Fruit fly (Drosophila melanogaster) Kc167 (cell line): Measurements from ENCODE around the gene CG3556.

ENCODE experiments used
- Sin3A ChIP-seq: fragments of >200 bp; optimal IDR thresholded peaks from 2 replicates; lab custom pipeline; 2018; ENCODE audit warnings: missing external identifiers
- ttk ChIP-seq: sonication (Bioruptor generic); optimal IDR thresholded peaks from 2 replicates; lab custom pipeline; 2017; ENCODE audit warnings: missing external identifiers

Gene CG3556

DNA sequence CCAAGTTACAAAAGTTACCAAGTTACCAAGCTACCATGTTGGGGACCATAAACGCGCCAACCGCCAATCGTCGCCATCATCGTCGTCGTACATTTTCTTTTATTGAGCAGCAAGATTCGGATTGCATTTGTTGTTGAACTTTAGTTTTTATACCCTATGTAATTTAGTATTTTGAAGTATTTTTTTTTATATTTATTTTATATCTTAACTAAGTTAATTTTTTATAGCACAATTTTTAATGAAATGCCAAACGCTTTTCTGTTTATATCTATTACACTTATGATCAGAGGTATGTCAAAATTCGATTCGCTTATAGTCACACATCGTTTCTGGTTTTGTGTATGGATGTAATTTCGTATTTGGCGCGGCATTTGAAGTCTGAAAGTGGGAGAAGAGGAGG, 52.4 kb downstream of the CG3556 start:
- TF ChIP-seq Sin3A (lab: Kevin White, UChicago) (no peak), ttk (no peak)
